Fruit fly (Drosophila melanogaster): ENCODE results near the gene ogre.

Gene ogre

DNA sequence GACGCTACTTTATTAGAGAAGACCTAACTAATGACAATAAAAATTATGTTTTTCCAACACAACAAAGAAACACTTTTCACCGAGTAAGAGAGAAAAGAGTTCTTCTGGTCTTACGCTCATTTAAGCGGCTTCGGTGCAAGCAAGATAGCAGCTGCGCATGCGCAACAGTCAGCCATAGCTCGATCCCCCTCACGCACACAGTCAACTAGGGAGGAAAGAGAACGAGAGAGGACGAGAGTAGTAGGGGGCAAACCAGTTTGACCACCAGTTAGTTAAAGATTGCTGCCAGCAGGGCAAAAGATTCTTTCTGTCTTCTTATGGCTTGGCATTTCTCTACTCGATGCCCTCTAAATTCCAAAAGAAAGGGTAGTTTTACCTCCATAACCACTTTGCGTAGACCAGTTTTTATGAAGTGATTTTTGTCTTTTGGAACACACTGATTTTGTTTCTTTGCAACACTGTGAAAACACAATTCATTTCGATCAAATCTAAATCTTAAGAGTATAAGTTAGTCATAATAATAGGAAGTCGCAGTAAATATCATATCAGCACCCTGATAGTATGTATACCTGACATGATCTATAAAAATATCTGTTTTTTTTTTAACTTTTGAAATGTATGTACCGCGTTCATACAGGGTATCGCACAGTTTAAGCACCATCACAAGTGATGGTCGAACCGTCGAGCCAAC lies 9.5 kb upstream of the ogre start:
- TF ChIP-seq CG17801 (GFP tag; optimal IDR thresholded peaks at IDR 0.05; ENCODE audit: partially characterized antibody): no peak

DNA sequence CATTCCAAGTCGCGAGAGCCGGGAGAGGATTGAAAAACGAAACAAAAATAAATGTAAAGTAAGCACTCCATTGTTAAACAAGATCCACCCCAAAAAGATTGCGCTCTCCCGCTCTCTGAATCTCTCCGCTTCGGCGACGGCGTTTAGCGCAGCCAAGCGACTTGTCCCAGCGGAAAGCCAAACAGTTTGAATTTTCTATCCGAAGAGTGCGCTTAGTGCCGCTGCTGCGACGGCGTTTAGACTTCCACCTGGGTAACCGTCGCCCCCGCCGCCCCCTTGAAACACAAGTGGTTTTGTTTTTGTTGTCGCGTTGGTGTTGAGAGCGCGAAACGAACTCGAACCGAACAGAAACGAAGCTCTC lies 7.4 kb upstream of the ogre start, which contains the start of gene Inx2:
Gene Inx2 (plus strand): TSS at position 181 of the 361 bp plus-strand sequence.
- peak; percentile 85 for TF ChIP-seq CG17801 (GFP tag; optimal IDR thresholded peaks at IDR 0.05; ENCODE audit: partially characterized antibody)

DNA sequence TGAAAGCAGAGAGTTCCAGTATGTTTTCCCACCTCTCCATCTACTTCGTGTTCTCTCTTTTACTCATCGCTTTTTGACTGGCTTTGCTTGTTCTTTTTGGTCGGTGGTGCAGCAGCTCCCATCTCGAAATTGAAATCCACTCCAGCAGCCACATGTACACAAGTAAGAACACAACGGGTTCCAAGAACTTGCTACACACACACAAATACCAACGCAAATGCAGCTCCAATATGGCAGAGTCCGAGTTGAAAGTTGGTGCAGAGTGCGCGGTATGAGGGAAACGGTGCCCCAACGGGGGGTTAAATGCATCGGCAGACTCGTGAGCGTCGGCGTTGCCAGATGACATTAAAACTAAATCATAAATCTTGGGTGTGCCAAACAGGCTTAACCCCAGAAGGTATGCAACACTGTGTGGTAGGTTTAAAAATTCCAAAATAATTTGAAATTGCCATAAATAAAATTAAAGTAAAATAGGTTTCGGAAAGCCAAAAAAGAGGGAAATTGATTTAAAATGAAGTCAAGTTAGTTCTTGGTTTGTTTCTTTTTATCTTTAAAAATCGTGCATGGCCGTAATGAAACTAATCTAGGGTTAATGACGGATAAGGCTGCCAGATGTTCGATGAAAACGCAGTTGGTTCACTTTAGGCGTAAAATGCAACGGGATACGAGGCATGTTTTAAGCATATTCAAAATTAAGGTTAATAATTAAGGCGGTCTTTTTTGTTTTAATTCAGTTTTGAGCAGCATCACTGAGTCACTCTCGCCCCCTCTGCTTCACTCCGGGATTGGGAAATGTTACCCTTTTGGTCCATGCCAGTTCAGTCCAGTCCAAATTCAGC lies 6.8 kb upstream of the ogre start:
- peak; percentile 22 for TF ChIP-seq CG17801 (GFP tag; optimal IDR thresholded peaks at IDR 0.05; ENCODE audit: partially characterized antibody)

DNA sequence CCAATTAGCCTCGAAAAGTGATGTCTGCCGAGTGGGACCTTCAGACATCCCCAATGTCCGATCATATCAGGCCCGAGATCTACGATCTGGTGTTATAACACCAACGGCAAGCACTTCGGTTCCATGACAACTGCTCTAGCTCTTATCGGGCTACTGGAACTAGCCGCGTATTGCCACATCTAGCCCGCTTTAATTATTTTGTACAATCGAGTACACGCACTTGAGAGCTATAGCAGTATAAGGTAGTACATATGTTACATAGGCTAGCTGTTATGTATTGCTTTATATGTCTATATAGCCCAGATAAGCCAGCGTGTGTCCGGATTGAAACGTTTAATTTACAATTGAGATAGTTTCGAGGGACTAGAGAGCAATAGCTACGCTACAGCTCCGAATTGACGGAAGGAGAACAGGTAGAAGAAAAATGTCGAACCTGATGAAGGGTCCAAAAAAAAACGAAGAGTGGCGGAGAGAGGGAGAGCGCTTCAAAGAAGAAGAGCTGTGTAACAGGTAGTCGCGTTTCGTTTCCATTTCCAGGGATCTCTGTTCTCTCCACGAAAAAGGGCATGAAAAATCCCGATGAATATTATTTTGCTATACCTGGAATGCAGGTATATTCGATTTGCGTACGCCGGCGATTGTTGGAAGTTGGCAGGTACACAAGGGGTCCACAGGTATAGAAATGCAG lies 6.0 kb upstream of the ogre start:
- no peak for TF ChIP-seq CG17801 (GFP tag; optimal IDR thresholded peaks at IDR 0.05; ENCODE audit: partially characterized antibody)

DNA sequence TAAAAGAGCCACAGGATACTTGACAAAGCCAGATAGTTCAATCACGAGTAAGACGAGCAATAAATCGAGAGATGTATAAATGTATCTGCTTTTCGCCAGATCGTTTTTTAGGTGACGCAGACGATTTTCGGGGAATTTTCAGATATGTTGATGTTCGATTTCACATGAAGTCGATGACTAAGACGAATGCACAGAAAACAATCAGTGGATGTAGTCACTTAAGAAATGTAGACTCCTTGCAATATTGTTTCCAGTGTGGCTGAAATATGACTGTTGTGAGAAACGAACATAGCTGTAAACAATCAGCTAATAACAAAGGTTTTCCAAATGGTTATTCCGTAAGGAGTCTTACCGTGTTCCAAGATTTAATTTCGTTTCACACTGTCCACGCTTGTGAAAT lies 5.0 kb upstream of the ogre start:
- no peak for TF ChIP-seq CG17801 (GFP tag; optimal IDR thresholded peaks at IDR 0.05; ENCODE audit: partially characterized antibody)

DNA sequence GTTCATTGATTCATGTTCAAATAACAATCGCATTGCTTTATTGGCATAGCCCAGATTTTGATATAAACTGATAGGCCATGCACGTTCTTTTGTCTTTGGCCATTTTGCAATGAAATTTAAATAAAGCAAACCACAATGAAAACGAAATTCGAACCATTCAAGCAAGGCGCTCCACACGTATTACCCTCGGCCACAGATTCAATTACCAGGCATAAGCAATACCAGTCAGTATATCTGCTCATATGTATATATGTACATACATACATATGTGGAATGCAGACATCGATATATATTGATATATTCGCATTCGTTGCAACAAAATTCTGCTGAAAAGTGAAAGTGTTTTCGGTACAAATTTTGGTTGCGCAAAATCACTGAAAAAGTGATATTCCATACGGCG lies 4.1 kb upstream of the ogre start:
- no peak for TF ChIP-seq CG17801 (GFP tag; optimal IDR thresholded peaks at IDR 0.05; ENCODE audit: partially characterized antibody)

DNA sequence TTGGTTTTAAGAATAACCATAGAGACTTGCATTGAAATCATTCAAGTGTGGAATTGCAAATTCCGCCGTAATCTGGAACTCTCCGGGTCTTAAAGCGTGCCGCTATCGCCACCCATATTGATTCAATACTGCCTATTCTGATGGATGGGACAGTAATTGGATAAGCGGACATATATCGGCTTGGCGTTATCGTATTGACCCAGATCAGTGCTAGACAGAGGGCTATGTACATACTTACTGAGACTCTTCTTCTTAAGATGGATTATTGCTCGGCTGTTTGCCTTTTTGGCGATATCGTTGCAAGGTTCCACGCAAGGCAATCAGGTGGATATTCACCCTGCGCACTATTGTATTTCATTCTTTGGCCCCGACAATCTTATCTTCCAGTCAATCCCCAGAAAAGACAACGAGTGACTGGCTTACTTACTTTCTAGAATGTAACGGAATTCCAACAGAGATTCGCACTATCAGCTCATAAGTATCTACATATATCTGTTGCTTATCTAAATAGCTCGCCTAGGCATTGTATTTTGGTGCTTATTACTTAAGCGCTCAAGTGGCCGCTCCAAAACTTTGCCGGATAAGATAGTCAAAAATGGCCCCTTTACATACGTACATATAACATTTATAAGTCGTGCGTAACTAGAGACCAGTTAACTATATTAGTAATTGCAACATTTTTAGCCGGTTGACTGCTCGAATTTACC lies 3.5 kb upstream of the ogre start:
- TF ChIP-seq CG17801 (GFP tag; optimal IDR thresholded peaks at IDR 0.05; ENCODE audit: partially characterized antibody): no peak

DNA sequence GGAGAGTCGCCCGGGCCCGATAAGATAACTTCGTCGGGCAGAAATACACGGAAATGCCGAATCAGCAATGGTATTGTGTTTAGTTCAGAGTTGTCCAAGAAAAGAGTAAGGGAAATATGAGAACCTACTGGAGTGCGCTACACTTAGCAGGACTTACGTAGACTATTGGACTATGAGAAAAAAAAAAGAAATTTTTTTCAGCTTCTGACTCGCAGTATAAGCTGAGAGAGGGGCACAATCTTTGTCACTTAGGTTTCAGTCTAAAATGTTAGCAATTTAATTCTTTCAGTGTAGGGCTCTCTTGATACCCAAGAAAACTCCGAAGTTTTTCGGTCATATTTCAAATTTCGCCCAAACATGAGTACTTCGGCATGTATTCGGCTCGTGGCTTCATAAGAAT lies 2.6 kb upstream of the ogre start:
- peak; percentile 35 for TF ChIP-seq CG17801 (GFP tag; optimal IDR thresholded peaks at IDR 0.05; ENCODE audit: partially characterized antibody)

DNA sequence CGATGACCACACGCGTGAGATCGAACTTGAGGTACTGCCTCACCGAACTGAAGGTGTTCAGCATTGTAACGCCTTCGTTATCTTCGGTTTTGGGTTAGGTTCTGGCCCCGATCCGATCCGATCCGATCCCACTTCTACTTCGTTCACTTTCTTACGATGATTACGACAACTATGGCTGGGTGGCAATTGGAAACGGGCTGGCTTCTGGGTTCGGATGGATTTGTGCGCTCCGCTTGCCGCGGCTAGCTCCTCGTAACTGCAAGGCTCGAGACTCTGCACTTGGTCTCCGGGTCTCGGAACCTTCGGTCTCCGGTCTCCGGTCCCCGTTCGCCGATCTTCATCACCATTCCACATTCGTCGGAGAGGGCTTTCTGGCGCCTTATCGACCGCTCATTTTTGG lies 2.2 kb upstream of the ogre start, which contains the start of gene Inx7:
Gene Inx7 (minus strand): TSS at position 263 of the 400 bp plus-strand sequence.
- no peak for TF ChIP-seq CG17801 (GFP tag; optimal IDR thresholded peaks at IDR 0.05; ENCODE audit: partially characterized antibody)

DNA sequence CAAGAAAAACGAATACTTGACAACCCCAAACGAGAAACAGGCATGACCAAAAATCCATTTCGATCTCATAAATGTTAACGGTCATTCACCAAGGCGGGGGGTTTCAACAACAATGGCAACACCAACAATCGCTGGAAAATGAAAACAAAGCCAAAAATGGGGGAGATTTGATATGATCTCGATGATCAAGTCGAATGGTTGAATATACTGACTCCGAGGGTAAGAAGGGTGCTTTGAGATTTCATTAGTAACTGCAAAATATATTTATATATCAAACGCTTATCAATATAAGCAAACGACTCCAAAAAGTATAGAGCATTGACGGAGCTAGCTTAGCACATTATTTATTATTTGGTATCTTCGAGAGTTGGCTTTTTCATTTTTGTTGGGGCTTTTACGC lies 1.0 kb downstream of the ogre start:
- TF ChIP-seq CG17801 (GFP tag; optimal IDR thresholded peaks at IDR 0.05; ENCODE audit: partially characterized antibody): no peak

DNA sequence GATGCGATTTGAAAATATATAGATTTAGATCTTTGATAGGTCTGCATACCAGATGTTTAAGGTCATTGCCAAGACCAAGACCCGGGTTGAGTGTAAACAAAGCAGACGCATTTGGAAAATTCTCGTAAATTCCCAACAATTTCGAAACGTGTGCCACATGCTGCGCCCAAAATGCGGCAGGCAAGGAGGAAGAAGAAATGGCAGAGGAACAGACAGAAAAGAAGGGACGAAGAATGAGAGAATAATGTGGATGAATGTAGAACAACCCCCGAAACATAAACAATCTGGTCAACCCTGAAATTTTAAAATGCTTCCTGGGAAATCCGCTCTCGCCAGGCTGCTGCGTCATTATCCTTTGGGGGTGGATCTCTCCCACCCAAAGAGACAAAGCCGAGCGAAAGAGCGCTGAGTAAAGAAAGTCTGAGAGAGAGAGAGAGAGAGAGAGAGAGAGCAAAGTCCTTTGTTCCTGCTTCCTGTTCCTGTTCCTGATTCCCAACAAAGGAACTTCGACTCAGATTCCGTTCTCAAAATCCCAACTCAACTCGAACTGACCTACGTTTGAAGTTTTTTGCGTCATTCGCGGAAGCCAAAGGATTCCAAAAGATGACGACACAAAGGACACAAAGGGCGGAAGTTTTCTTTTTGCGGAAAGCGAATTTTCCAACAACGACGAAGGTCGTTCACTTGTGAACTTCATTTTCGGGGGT lies 2.3 kb downstream of the ogre start:
- no peak for TF ChIP-seq CG17801 (GFP tag; optimal IDR thresholded peaks at IDR 0.05; ENCODE audit: partially characterized antibody)

DNA sequence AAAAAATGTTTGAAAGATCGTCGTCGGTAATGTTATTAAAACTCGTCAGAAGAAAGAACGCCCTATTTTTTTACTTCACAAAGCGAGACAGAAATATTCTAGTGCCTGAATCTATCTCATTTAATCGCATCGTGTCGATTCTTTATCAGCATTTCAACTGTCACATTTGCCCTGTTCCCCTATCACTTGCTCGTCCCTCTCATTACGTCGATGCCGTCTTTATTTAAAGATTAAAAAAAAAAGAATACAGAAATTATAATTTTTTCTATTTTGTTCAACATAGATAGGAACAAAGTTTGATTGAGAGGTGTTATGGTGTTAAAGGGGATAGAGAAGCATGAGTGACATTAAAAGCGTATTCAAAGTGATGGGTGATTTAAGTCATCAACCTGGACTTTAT lies 3.0 kb downstream of the ogre start:
- no peak for TF ChIP-seq CG17801 (GFP tag; optimal IDR thresholded peaks at IDR 0.05; ENCODE audit: partially characterized antibody)

DNA sequence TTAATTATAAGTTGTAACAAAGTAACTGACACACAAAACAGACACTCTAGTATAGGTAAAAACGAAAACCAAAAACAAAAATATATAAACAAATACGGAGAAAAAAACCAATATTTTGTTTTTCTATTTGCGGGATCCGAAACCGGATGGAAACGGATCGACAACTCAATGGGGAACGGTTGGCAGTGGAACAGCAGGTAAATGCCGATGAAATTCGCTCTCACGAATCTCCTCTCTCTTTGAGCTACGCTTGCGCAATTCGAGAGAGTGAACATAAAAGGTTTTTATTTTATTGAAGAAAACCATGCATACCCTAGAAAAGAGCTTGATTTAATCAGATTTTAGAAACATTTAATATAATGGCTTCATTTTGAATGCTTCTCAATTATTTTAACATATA lies 4.0 kb downstream of the ogre start:
- TF ChIP-seq CG17801 (GFP tag; optimal IDR thresholded peaks at IDR 0.05; ENCODE audit: partially characterized antibody): no peak

DNA sequence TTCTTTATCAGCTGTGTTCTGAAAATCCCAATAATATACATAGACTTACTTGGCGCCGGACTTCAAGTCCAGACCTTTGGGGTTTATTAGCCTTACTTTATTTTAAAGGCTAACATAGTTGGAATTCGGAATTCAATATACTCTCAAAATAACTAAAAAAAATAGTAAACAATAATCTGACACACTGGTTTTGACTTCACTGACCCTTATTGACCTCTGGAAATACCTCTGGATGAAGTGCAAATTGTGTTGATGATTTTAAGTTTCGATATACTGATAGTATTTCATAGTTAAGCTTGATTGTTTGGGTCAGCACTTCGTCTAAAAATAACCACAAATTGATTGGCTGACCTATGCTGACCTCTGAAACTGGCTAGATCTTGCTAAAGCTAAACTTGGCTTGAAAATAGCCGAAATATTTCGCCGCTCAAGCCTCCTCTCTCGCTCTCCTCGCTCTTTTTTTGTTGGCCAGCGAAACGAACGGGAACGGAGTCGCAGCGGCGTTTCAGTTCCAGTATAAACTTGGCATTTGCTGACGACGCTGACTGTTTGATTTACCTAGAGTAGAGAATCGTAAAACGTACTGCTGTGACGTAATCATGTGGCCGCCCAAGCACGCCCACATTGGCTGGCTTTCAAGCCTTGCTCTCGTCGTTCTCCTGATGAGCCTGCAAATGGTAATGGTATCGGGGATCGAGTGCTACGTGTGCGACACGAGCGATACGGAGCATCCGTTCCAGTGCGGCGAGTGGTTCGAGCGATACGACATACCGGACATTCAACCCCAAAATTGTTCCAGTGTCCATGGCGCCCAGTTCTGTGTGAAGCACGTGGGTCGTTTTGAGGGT lies 4.9 kb downstream of the ogre start, which contains the start of gene bou:
Gene bou (plus strand): TSS at position 507 of the 848 bp plus-strand sequence.
- peak; percentile 11 for TF ChIP-seq CG17801 (GFP tag; optimal IDR thresholded peaks at IDR 0.05; ENCODE audit: partially characterized antibody)

Measured in ovary, adult (tissue).